Worm (Caenorhabditis elegans) whole organism, early embryonic: Measurements from ENCODE around the gene srbc-14.

Experiments
- aly-1 ChIP-seq: sonication (generic microtip); optimal IDR thresholded peaks from 2 replicates; lab custom pipeline; 2016; ENCODE audit warnings: missing genetic modification characterization, missing compliant biosample characterization
- ets-7 ChIP-seq: sonication (generic microtip); optimal IDR thresholded peaks from 2 replicates; lab custom pipeline; 2016; ENCODE audit warnings: missing genotype, missing genetic modification characterization, missing compliant biosample characterization
- pes-1 ChIP-seq: fragments of 200-800 bp; sonication (Bioruptor generic); IDR thresholded peaks from 2 replicates; pipeline ENCODE4 v1.3.6; 2022; ENCODE audit warnings: missing genetic modification reagents, missing genetic modification characterization, missing compliant biosample characterization

ce11 chrV:17077889-17078288 is 6.4 kb upstream of the srbc-14 start, which contains the start of gene T05E12.3:
- TF ChIP-seq aly-1 (tag; lab: Kevin White, UChicago) (no peak), ets-7 (tag; lab: Kevin White, UChicago) (no peak), pes-1 (GFP tag; lab: Robert Waterston, UW) (no peak)
